Worm (Caenorhabditis elegans): ENCODE results near the gene acaa-2.

DNA sequence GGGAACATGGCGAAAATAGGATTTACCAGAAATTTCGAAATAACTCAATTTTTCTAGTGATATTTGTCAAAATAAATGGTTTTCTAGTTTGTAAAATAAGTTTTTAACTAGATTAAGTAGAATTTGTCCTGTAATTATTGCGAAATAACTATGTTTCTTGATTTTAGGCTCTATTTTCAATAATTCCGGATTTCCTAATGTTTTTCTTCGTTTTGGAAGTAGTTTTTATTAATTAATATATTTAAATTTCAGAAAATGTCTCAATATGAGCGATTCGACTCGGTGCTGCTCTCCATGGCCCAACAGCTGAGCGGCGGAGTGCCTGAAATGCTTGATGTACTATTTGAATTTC lies 3.5 kb upstream of the acaa-2 start, which contains the start of gene nud-1:
- no peak for TF ChIP-seq him-1 (tag; optimal IDR thresholded peaks at IDR 0.05)
- TF ChIP-seq dao-5 (tag; optimal IDR thresholded peaks at IDR 0.05), result no peak
- TF ChIP-seq W03F9.2 (tag; optimal IDR thresholded peaks at IDR 0.05), result no peak

Data from whole organism, L4/young adult.